Worm (Caenorhabditis elegans) whole organism, L2 larva: ENCODE data around the gene ntc-1.

Experiments
- ZK546.5 ChIP-seq: sonication (generic microtip); optimal IDR thresholded peaks from 2 replicates; lab custom pipeline; 2017; ENCODE audit warnings: missing biosample characterization, missing genetic modification characterization
- ceh-82 ChIP-seq: fragments of 150-350 bp; optimal IDR thresholded peaks from 2 replicates; lab custom pipeline; 2014; ENCODE audit warnings: missing biosample characterization, missing genetic modification characterization
- egl-27 ChIP-seq: sonication (generic microtip); optimal IDR thresholded peaks from 3 replicates; lab custom pipeline; 2017; ENCODE audit warnings: missing biosample characterization, missing genetic modification reagents, missing genetic modification characterization
- lin-13 ChIP-seq: fragments of 150-350 bp; optimal IDR thresholded peaks from 2 replicates; lab custom pipeline; 2014; ENCODE audit warnings: missing biosample characterization, missing genetic modification reagents, missing genetic modification characterization
- lin-39 ChIP-seq: fragments of 150-350 bp; optimal IDR thresholded peaks from 2 replicates; lab custom pipeline; 2014; ENCODE audit warnings: missing biosample characterization, missing genetic modification reagents, missing genetic modification characterization
- mab-5 ChIP-seq: fragments of 150-350 bp; optimal IDR thresholded peaks from 2 replicates; lab custom pipeline; 2014; ENCODE audit warnings: missing biosample characterization, missing genetic modification characterization
- nhr-23 ChIP-seq: fragments of 150-350 bp; optimal IDR thresholded peaks from 2 replicates; lab custom pipeline; 2014; ENCODE audit warnings: missing biosample characterization, missing genetic modification reagents, missing genetic modification characterization
- nhr-237 ChIP-seq: fragments of 150-350 bp; optimal IDR thresholded peaks from 2 replicates; lab custom pipeline; 2014; ENCODE audit warnings: missing biosample characterization, missing genetic modification characterization
- nhr-77 ChIP-seq: fragments of 150-350 bp; optimal IDR thresholded peaks from 2 replicates; lab custom pipeline; 2014; ENCODE audit warnings: missing biosample characterization, missing genetic modification characterization
- skn-1 ChIP-seq: sonication (generic microtip); optimal IDR thresholded peaks from 2 replicates; lab custom pipeline; 2017; ENCODE audit warnings: missing biosample characterization, missing genetic modification characterization
- snpc-4 ChIP-seq: fragments of 150-350 bp; optimal IDR thresholded peaks from 2 replicates; lab custom pipeline; 2014; ENCODE audit warnings: missing biosample characterization, missing genetic modification characterization
- unc-39 ChIP-seq: fragments of 150-350 bp; optimal IDR thresholded peaks from 2 replicates; lab custom pipeline; 2014; ENCODE audit warnings: missing biosample characterization, missing genetic modification characterization
- unc-62 ChIP-seq: fragments of 150-350 bp; optimal IDR thresholded peaks from 2 replicates; lab custom pipeline; 2014; ENCODE audit warnings: missing biosample characterization, missing genetic modification reagents, missing genetic modification characterization
- ztf-4 ChIP-seq: fragments of 150-350 bp; optimal IDR thresholded peaks from 2 replicates; lab custom pipeline; 2014; ENCODE audit warnings: missing biosample characterization, missing genetic modification characterization

DNA sequence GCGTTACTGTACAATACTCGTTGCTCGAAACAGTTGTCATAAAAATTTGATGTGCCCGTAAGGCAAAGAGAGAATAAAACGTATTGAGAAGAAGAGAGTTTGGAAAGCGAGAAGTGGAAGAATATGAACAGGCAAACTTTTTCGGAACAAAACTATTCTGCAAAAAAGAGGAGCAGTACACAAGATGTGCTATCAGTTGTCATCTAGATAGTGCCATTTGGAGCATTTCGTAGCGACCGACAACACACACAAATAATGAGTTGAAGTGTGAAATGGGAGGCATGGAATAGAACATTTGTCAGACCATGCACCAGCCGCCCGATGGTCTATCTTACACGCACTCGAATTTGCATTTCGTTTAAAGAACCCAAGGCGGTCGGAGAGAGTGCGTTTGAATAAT, 3.8 kb upstream of the ntc-1 start:
- no peak for TF ChIP-seq ceh-82
- no peak for TF ChIP-seq lin-39 (tag; lab: Kevin White, UChicago)
- no peak for TF ChIP-seq nhr-23 (tag; lab: Kevin White, UChicago)
- no peak for TF ChIP-seq egl-27
- TF ChIP-seq nhr-77 (tag; lab: Kevin White, UChicago), result no peak
- TF ChIP-seq ztf-4 (tag; lab: Kevin White, UChicago), result no peak
- TF ChIP-seq lin-13 (GFP tag; lab: Kevin White, UChicago), result no peak
- no peak for TF ChIP-seq skn-1 (tag; lab: Kevin White, UChicago)
- no peak for TF ChIP-seq snpc-4
- no peak for TF ChIP-seq unc-62 (GFP tag; lab: Kevin White, UChicago)
- TF ChIP-seq mab-5, result no peak
- TF ChIP-seq ZK546.5 (tag; lab: Kevin White, UChicago), result no peak
- no peak for TF ChIP-seq unc-39 (tag; lab: Kevin White, UChicago)
- no peak for TF ChIP-seq nhr-237 (tag; lab: Kevin White, UChicago)
